Fruit fly (Drosophila melanogaster) whole organism, embryonic: ENCODE measurements around the gene CG16813.

Source experiments
- Aef1 ChIP-seq: fragments of 200-800 bp; sonication (Bioruptor generic); IDR thresholded peaks from 3 replicates; pipeline ENCODE4 v1.3.6; 2022; ENCODE audit warnings: missing biosample characterization, missing genetic modification characterization
- BtbVII ChIP-seq: fragments of 200-800 bp; sonication (Bioruptor generic); optimal IDR thresholded peaks from 3 replicates; lab custom pipeline; 2017; ENCODE audit warnings: missing biosample characterization, mild to moderate bottlenecking, missing genetic modification characterization
- CG10979 ChIP-seq: fragments of 200-800 bp; sonication (Bioruptor generic); optimal IDR thresholded peaks from 2 replicates; lab custom pipeline; 2018; ENCODE audit warnings: missing biosample characterization, mild to moderate bottlenecking, missing genetic modification characterization, moderate library complexity
- CG12071 ChIP-seq: fragments of 200-800 bp; sonication (Bioruptor generic); optimal IDR thresholded peaks from 3 replicates; lab custom pipeline; 2018; ENCODE audit warnings: missing biosample characterization, mild to moderate bottlenecking, missing genetic modification characterization
- CG14667 ChIP-seq: fragments of 200-800 bp; sonication (Bioruptor generic); IDR thresholded peaks from 2 replicates; pipeline ENCODE4 v1.3.6; 2022; ENCODE audit warnings: missing biosample characterization, missing genetic modification characterization
- CG15479 ChIP-seq: fragments of 200-800 bp; sonication (Bioruptor generic); optimal IDR thresholded peaks from 3 replicates; lab custom pipeline; 2019; ENCODE audit warnings: missing biosample characterization, mild to moderate bottlenecking, missing genetic modification characterization, moderate library complexity
- CG1602 ChIP-seq: fragments of 200-800 bp; sonication (Bioruptor generic); optimal IDR thresholded peaks from 3 replicates; lab custom pipeline; 2016; ENCODE audit warnings: missing biosample characterization, missing genetic modification characterization
- CG17568 ChIP-seq: fragments of 200-800 bp; sonication (Bioruptor generic); optimal IDR thresholded peaks from 2 replicates; lab custom pipeline; 2018; ENCODE audit warnings: missing biosample characterization, mild to moderate bottlenecking, missing genetic modification characterization, moderate library complexity
- CG17612 ChIP-seq: fragments of 200-800 bp; sonication (Bioruptor generic); IDR thresholded peaks from 2 replicates; pipeline ENCODE4 v1.3.6; 2022; ENCODE audit warnings: missing biosample characterization, missing genetic modification characterization
- CG18619 ChIP-seq: fragments of 200-800 bp; sonication (Bioruptor generic); optimal IDR thresholded peaks from 3 replicates; lab custom pipeline; 2017; ENCODE audit warnings: missing biosample characterization, mild to moderate bottlenecking, missing genetic modification characterization
- CG2202 ChIP-seq: fragments of 200-800 bp; sonication (Bioruptor generic); optimal IDR thresholded peaks from 2 replicates; lab custom pipeline; 2018; ENCODE audit warnings: missing biosample characterization, mild to moderate bottlenecking, missing genetic modification characterization
- CG3065 ChIP-seq: fragments of 200-800 bp; sonication (Bioruptor generic); optimal IDR thresholded peaks from 2 replicates; lab custom pipeline; 2016; ENCODE audit warnings: missing biosample characterization, missing genetic modification characterization
- CG31388 ChIP-seq: fragments of 200-800 bp; sonication (Bioruptor generic); optimal IDR thresholded peaks from 2 replicates; lab custom pipeline; 2016; ENCODE audit warnings: missing biosample characterization, missing genetic modification characterization
- CG31441 ChIP-seq: fragments of 200-800 bp; sonication (Bioruptor generic); IDR thresholded peaks from 2 replicates; pipeline ENCODE4 v1.3.6; 2022; ENCODE audit warnings: missing biosample characterization, missing genetic modification characterization
- CG32772 ChIP-seq: fragments of 200-800 bp; sonication (Bioruptor generic); IDR thresholded peaks from 2 replicates; pipeline ENCODE4 v1.3.6; 2022; ENCODE audit warnings: missing biosample characterization, missing genetic modification characterization
- CG6175 ChIP-seq: fragments of 200-800 bp; sonication (Bioruptor generic); IDR thresholded peaks from 3 replicates; pipeline ENCODE4 v1.3.6; 2022; ENCODE audit warnings: missing biosample characterization, missing genetic modification characterization
- CG9876 ChIP-seq: fragments of 200-800 bp; sonication (Bioruptor generic); optimal IDR thresholded peaks from 2 replicates; lab custom pipeline; 2016; ENCODE audit warnings: missing biosample characterization, missing genetic modification characterization
- Camta ChIP-seq: fragments of 200-800 bp; sonication (Bioruptor generic); optimal IDR thresholded peaks from 2 replicates; lab custom pipeline; 2016; ENCODE audit warnings: missing biosample characterization, missing genetic modification characterization
- CoRest ChIP-seq: fragments of 200-800 bp; sonication (Bioruptor generic); optimal IDR thresholded peaks from 3 replicates; lab custom pipeline; 2018; ENCODE audit warnings: missing biosample characterization, mild to moderate bottlenecking, missing genetic modification characterization, moderate library complexity
- Dip2 ChIP-seq: fragments of 200-800 bp; sonication (Bioruptor generic); IDR thresholded peaks from 2 replicates; pipeline ENCODE4 v1.3.6; 2022; ENCODE audit warnings: missing biosample characterization, missing genetic modification characterization
- Dref ChIP-seq: fragments of 200-800 bp; sonication (Bioruptor generic); IDR thresholded peaks from 2 replicates; pipeline ENCODE4 v1.3.6; 2022; ENCODE audit warnings: missing biosample characterization, missing genetic modification characterization
- Hr39 ChIP-seq: fragments of >200 bp; optimal IDR thresholded peaks from 2 replicates; lab custom pipeline; 2017
- Kr ChIP-seq: fragments of 200-800 bp; sonication (Bioruptor generic); optimal IDR thresholded peaks from 2 replicates; lab custom pipeline; 2017; ENCODE audit warnings: missing biosample characterization, mild to moderate bottlenecking, missing genetic modification characterization
- MBD-R2 ChIP-seq: fragments of 200-800 bp; sonication (Bioruptor generic); IDR thresholded peaks from 2 replicates; pipeline ENCODE4 v1.3.6; 2022; ENCODE audit warnings: missing biosample characterization, missing genetic modification characterization
- Mad ChIP-seq: fragments of 200-800 bp; sonication (Bioruptor generic); optimal IDR thresholded peaks from 2 replicates; lab custom pipeline; 2016; ENCODE audit warnings: missing biosample characterization, missing genetic modification characterization
- Meics ChIP-seq: fragments of 200-800 bp; sonication (Bioruptor generic); optimal IDR thresholded peaks from 2 replicates; lab custom pipeline; 2017; ENCODE audit warnings: missing biosample characterization, mild to moderate bottlenecking, missing genetic modification characterization
- Mes4 ChIP-seq: fragments of 200-800 bp; sonication (Bioruptor generic); optimal IDR thresholded peaks from 2 replicates; lab custom pipeline; 2016; ENCODE audit warnings: missing biosample characterization, missing genetic modification characterization
- Stat92E ChIP-seq, 3 experiments: fragments of >200 bp in 2 of 3; fragments of 200-800 bp in 1 of 3; sonication (Bioruptor generic) in 1 of 3; optimal IDR thresholded peaks; 2 replicates each; lab custom pipeline; 2017 to 2019; ENCODE audit warnings: missing biosample characterization in 3 of 3, missing genetic modification characterization in 3 of 3, mild to moderate bottlenecking in 1 of 3, moderate library complexity in 1 of 3
- btn ChIP-seq: fragments of 200-800 bp; sonication (Bioruptor generic); optimal IDR thresholded peaks from 2 replicates; lab custom pipeline; 2016; ENCODE audit warnings: missing biosample characterization, missing genetic modification characterization
- cad ChIP-seq: fragments of >200 bp; optimal IDR thresholded peaks from 2 replicates; lab custom pipeline; 2017; ENCODE audit warnings: missing biosample characterization, missing genetic modification characterization
- caup ChIP-seq: fragments of 200-800 bp; sonication (Bioruptor generic); optimal IDR thresholded peaks from 3 replicates; lab custom pipeline; 2017; ENCODE audit warnings: missing biosample characterization, mild to moderate bottlenecking, missing genetic modification characterization, moderate library complexity; ENCODE audit not compliant: severe bottlenecking
- cg ChIP-seq: fragments of 200-800 bp; sonication (Bioruptor generic); optimal IDR thresholded peaks from 3 replicates; lab custom pipeline; 2019; ENCODE audit warnings: missing biosample characterization, mild to moderate bottlenecking, missing genetic modification characterization, moderate library complexity
- chif ChIP-seq, 2 experiments: fragments of 200-800 bp; sonication (Bioruptor generic); optimal IDR thresholded peaks; 3 replicates each; lab custom pipeline; 2016; ENCODE audit warnings: missing biosample characterization in 2 of 2, missing genetic modification characterization in 2 of 2
- corto ChIP-seq: fragments of 200-800 bp; sonication (Bioruptor generic); optimal IDR thresholded peaks from 2 replicates; lab custom pipeline; 2016; ENCODE audit warnings: missing biosample characterization, mild to moderate bottlenecking, missing genetic modification characterization, moderate library complexity
- crp ChIP-seq, 2 experiments: fragments of 200-800 bp; sonication (Bioruptor generic); optimal IDR thresholded peaks; 2 replicates in 1 of 2; 3 replicates in 1 of 2; lab custom pipeline; 2017; ENCODE audit warnings: missing biosample characterization in 2 of 2, missing genetic modification characterization in 2 of 2, mild to moderate bottlenecking in 1 of 2, moderate library complexity in 1 of 2
- gcm ChIP-seq: fragments of 200-800 bp; sonication (Bioruptor generic); optimal IDR thresholded peaks from 2 replicates; lab custom pipeline; 2019; ENCODE audit warnings: missing biosample characterization, mild to moderate bottlenecking, missing genetic modification characterization, moderate library complexity
- grn ChIP-seq: fragments of 200-800 bp; sonication (Bioruptor generic); optimal IDR thresholded peaks from 3 replicates; lab custom pipeline; 2017; ENCODE audit warnings: missing biosample characterization, missing genetic modification characterization
- gt ChIP-seq: fragments of 200-800 bp; sonication (Bioruptor generic); IDR thresholded peaks from 2 replicates; pipeline ENCODE4 v1.3.6; 2022; ENCODE audit warnings: missing biosample characterization, missing genetic modification characterization
- kni ChIP-seq: fragments of 200-800 bp; sonication (Bioruptor generic); optimal IDR thresholded peaks from 3 replicates; lab custom pipeline; 2017; ENCODE audit warnings: mild to moderate bottlenecking, missing biosample characterization, missing genetic modification reagents, missing genetic modification characterization
- lmd ChIP-seq: fragments of 200-800 bp; sonication (Bioruptor generic); IDR thresholded peaks from 2 replicates; pipeline ENCODE4 v1.3.6; 2022; ENCODE audit warnings: missing biosample characterization, missing genetic modification characterization
- nau ChIP-seq: fragments of 200-800 bp; sonication (Bioruptor generic); optimal IDR thresholded peaks from 3 replicates; lab custom pipeline; 2017; ENCODE audit warnings: missing biosample characterization, mild to moderate bottlenecking, missing genetic modification characterization, missing genetic modification reagents
- pita ChIP-seq: fragments of 200-800 bp; sonication (Bioruptor generic); optimal IDR thresholded peaks from 2 replicates; lab custom pipeline; 2017; ENCODE audit warnings: missing biosample characterization, mild to moderate bottlenecking, missing genetic modification characterization
- pros ChIP-seq: fragments of 200-800 bp; sonication (Bioruptor generic); optimal IDR thresholded peaks from 3 replicates; lab custom pipeline; 2019; ENCODE audit warnings: missing biosample characterization, mild to moderate bottlenecking, missing genetic modification characterization, moderate library complexity
- rib ChIP-seq: fragments of 200-800 bp; sonication (Bioruptor generic); IDR thresholded peaks from 2 replicates; pipeline ENCODE4 v1.3.6; 2022; ENCODE audit warnings: missing biosample characterization, missing genetic modification characterization
- sens ChIP-seq: fragments of 200-800 bp; sonication (Bioruptor generic); peaks from one replicate; lab custom pipeline; 2016; ENCODE audit warnings: missing biosample characterization, missing genetic modification characterization
- slp2 ChIP-seq: fragments of 200-800 bp; sonication (Bioruptor generic); optimal IDR thresholded peaks from 2 replicates; lab custom pipeline; 2016; ENCODE audit warnings: missing biosample characterization, missing genetic modification characterization
- tll ChIP-seq, 2 experiments: fragments of 200-800 bp in 1 of 2; fragments of >200 bp in 1 of 2; sonication (Bioruptor generic) in 1 of 2; optimal IDR thresholded peaks; 2 replicates each; lab custom pipeline; 2017 to 2019; ENCODE audit warnings: missing biosample characterization in 2 of 2, missing genetic modification characterization in 2 of 2, mild to moderate bottlenecking in 1 of 2, moderate library complexity in 1 of 2
- toy ChIP-seq: fragments of 200-800 bp; sonication (Bioruptor generic); IDR thresholded peaks from 2 replicates; pipeline ENCODE4 v1.3.6; 2022; ENCODE audit warnings: missing biosample characterization, missing genetic modification characterization
- twi ChIP-seq: fragments of 200-800 bp; optimal IDR thresholded peaks from 2 replicates; lab custom pipeline; 2019; ENCODE audit warnings: missing biosample characterization, mild to moderate bottlenecking, missing genetic modification characterization, moderate library complexity
- zen ChIP-seq: fragments of 200-800 bp; sonication (Bioruptor generic); optimal IDR thresholded peaks from 3 replicates; lab custom pipeline; 2018; ENCODE audit warnings: missing biosample characterization, mild to moderate bottlenecking, missing genetic modification characterization, moderate library complexity
- zen2 ChIP-seq: fragments of 200-800 bp; sonication (Bioruptor generic); IDR thresholded peaks from 3 replicates; pipeline ENCODE4 v1.3.6; 2022; ENCODE audit warnings: missing biosample characterization, missing genetic modification characterization; ENCODE audit not compliant: partially characterized antibody

The CG16813 gene

DNA sequence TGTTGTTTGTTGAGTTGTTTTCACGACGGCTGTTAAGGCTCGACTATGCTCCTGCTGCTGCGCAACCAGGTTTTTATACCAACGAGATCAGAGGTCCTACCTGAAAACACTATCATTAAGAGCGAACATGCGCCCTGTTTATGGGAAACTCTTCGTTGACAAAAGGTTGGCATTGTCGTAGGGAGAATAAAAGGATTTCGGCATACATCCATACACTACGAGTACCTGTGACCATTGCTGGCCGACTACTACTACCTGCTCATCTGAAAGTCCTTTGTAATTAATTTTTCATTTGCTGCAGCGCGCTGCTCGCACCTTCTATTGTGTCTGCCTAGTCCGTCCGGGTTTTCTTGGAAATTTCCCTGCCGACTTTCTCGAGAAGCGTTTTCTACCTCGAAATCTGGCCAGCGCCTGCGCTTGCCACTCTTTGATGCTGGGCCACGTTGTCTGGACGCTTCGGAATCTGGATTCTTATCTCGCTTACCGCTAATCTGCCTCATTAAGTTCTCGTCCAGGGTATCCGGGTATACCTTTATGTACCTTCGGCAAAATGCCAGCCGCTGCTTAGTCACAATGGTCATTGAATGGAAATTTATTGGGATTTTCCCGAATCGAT is 2.0 kb upstream of the CG16813 start, which contains the start of gene CG15480 (continued):
- TF ChIP-seq caup (GFP tag; lab: Kevin White, UChicago) (no peak), grn (GFP tag; lab: Kevin White, UChicago) (peak; percentile 67), CG17612 (GFP tag; lab: Robert Waterston, UW) (no peak), Mad (GFP tag; lab: Kevin White, UChicago) (no peak), Mes4 (no peak), CG6175 (GFP tag; lab: Robert Waterston, UW) (no peak), kni (GFP tag; lab: Kevin White, UChicago) (peak; percentile 49), Aef1 (GFP tag; lab: Robert Waterston, UW) (no peak), CG2202 (no peak), corto (no peak), gt (0 out of 2 replicates have a peak, but pooled peaks have one; percentile 18), twi (tag; lab: Kevin White, UChicago) (peak; percentile 62), cad (peak; percentile 78), cg (GFP tag; lab: Kevin White, UChicago) (no peak), tll (GFP tag; optimal IDR thresholded peaks at IDR 0.05; lab: Kevin White, UChicago) (peak in 1 of 2 experiments; percentile 96), CG15479 (GFP tag; lab: Kevin White, UChicago) (peak; percentile 97), btn (GFP tag; lab: Kevin White, UChicago) (no peak), CG12071 (GFP tag; lab: Kevin White, UChicago) (no peak), zen (tag; lab: Kevin White, UChicago) (peak; percentile 99), Kr (GFP tag; lab: Kevin White, UChicago) (peak; percentile 90), sens (GFP tag; lab: Kevin White, UChicago) (no peak), lmd (GFP tag; lab: Robert Waterston, UW) (no peak), nau (GFP tag; lab: Kevin White, UChicago) (no peak), slp2 (no peak), Camta (GFP tag; lab: Kevin White, UChicago) (no peak), CG31388 (GFP tag; lab: Kevin White, UChicago) (no peak), CG14667 (GFP tag; lab: Robert Waterston, UW) (no peak), Dip2 (GFP tag; lab: Robert Waterston, UW) (no peak), BtbVII (no peak), crp (GFP tag; optimal IDR thresholded peaks at IDR 0.05; lab: Kevin White, UChicago) (no peak), CG32772 (no peak), CG3065 (GFP tag; lab: Kevin White, UChicago) (no peak), CG18619 (GFP tag; lab: Kevin White, UChicago) (no peak), CG17568 (GFP tag; lab: Kevin White, UChicago) (no peak), Meics (no peak), Stat92E (GFP tag; optimal IDR thresholded peaks at IDR 0.05; lab: Kevin White, UChicago) (peak in 1 of 3 experiments; percentile 91), CG31441 (no peak), zen2 (GFP tag; lab: Robert Waterston, UW) (no peak), toy (GFP tag; lab: Robert Waterston, UW) (no peak), Hr39 (lab: Kevin White, UChicago) (no peak), CG1602 (GFP tag; lab: Kevin White, UChicago) (no peak), pita (GFP tag; lab: Kevin White, UChicago) (no peak), gcm (GFP tag; lab: Kevin White, UChicago) (no peak), chif (GFP tag; optimal IDR thresholded peaks at IDR 0.05; lab: Kevin White, UChicago) (no peak), CG9876 (no peak), CG10979 (tag; lab: Kevin White, UChicago) (no peak), CoRest (tag; lab: Kevin White, UChicago) (no peak), Dref (no peak), pros (GFP tag; lab: Kevin White, UChicago) (no peak), rib (GFP tag; lab: Robert Waterston, UW) (no peak), MBD-R2 (GFP tag; lab: Robert Waterston, UW) (no peak)
